Fruit fly (Drosophila melanogaster) whole organism, wandering third instar larva: ENCODE data around the gene Drice.

Source experiments
- Abd-B ChIP-seq: fragments of >200 bp; optimal IDR thresholded peaks from 2 replicates; lab custom pipeline; 2017; ENCODE audit warnings: missing biosample characterization, missing genetic modification characterization
- CG32264 ChIP-seq: fragments of 200-800 bp; sonication (Bioruptor generic); optimal IDR thresholded peaks from 2 replicates; lab custom pipeline; 2016; ENCODE audit warnings: missing biosample characterization, missing genetic modification characterization
- CrebA ChIP-seq: fragments of 200-800 bp; sonication (Bioruptor generic); optimal IDR thresholded peaks from 2 replicates; lab custom pipeline; 2016; ENCODE audit warnings: missing biosample characterization, mild to moderate bottlenecking, missing genetic modification characterization, borderline replicate concordance
- Dfd ChIP-seq: fragments of >200 bp; optimal IDR thresholded peaks from 2 replicates; lab custom pipeline; 2017; ENCODE audit warnings: missing biosample characterization, missing genetic modification characterization
- Dif ChIP-seq: fragments of 200-275, 200-300 bp; sonication (Bioruptor generic); optimal IDR thresholded peaks from 2 replicates; lab custom pipeline; 2018; ENCODE audit warnings: missing biosample characterization, missing genetic modification characterization; ENCODE audit not compliant: partially characterized antibody
- GATAd ChIP-seq: sonication (Bioruptor generic); optimal IDR thresholded peaks from 2 replicates; lab custom pipeline; 2016; ENCODE audit warnings: missing biosample characterization, missing genetic modification characterization
- HLH106 ChIP-seq: fragments of 200-800 bp; optimal IDR thresholded peaks from 3 replicates; lab custom pipeline; 2019; ENCODE audit warnings: missing biosample characterization, mild to moderate bottlenecking, missing genetic modification characterization, moderate library complexity
- Hnf4 ChIP-seq: fragments of 200-800 bp; sonication (Bioruptor generic); optimal IDR thresholded peaks from 2 replicates; lab custom pipeline; 2016; ENCODE audit warnings: missing biosample characterization, mild to moderate bottlenecking, missing genetic modification characterization
- Hr83 ChIP-seq: fragments of 200-300 bp; sonication (Bioruptor generic); optimal IDR thresholded peaks from 2 replicates; lab custom pipeline; 2016; ENCODE audit warnings: missing biosample characterization, mild to moderate bottlenecking, missing genetic modification characterization, moderate library complexity; ENCODE audit not compliant: poor library complexity, severe bottlenecking
- Jra ChIP-seq: sonication (Bioruptor generic); optimal IDR thresholded peaks from 2 replicates; lab custom pipeline; 2016; ENCODE audit warnings: missing biosample characterization, missing genetic modification characterization
- Mio ChIP-seq: sonication (Bioruptor generic); optimal IDR thresholded peaks from 2 replicates; lab custom pipeline; 2016; ENCODE audit warnings: missing biosample characterization, missing genetic modification characterization
- Myc ChIP-seq: fragments of >200 bp; optimal IDR thresholded peaks from 2 replicates; lab custom pipeline; 2017
- N ChIP-seq: fragments of >200 bp; optimal IDR thresholded peaks from 2 replicates; lab custom pipeline; 2018; ENCODE audit warnings: missing biosample characterization, missing external identifiers, missing genetic modification characterization
- OdsH ChIP-seq: fragments of 200-800 bp; sonication (Bioruptor generic); optimal IDR thresholded peaks from 2 replicates; lab custom pipeline; 2016; ENCODE audit warnings: missing biosample characterization, mild to moderate bottlenecking, missing genetic modification characterization
- Rel ChIP-seq, 2 experiments: fragments of 200-800 bp; sonication (Bioruptor generic) in 1 of 2; optimal IDR thresholded peaks; 2 replicates in 1 of 2; 3 replicates in 1 of 2; lab custom pipeline; 2016 to 2019; ENCODE audit warnings: mild to moderate bottlenecking in 2 of 2, missing biosample characterization in 2 of 2, missing genetic modification characterization in 2 of 2, moderate library complexity in 1 of 2
- Sp1 ChIP-seq: fragments of 200-800 bp; sonication (Bioruptor generic); optimal IDR thresholded peaks from 3 replicates; lab custom pipeline; 2019; ENCODE audit warnings: missing biosample characterization, mild to moderate bottlenecking, missing genetic modification characterization, moderate library complexity
- Vsx2 ChIP-seq: fragments of 200-300, 225-300 bp; sonication (Bioruptor generic); optimal IDR thresholded peaks from 2 replicates; lab custom pipeline; 2018; ENCODE audit warnings: missing biosample characterization, missing genetic modification characterization; ENCODE audit not compliant: partially characterized antibody
- br ChIP-seq: fragments of 200-800 bp; sonication (Bioruptor generic); optimal IDR thresholded peaks from 2 replicates; lab custom pipeline; 2016; ENCODE audit warnings: missing biosample characterization, missing genetic modification characterization
- brk ChIP-seq: fragments of 200-800 bp; sonication (Bioruptor generic); optimal IDR thresholded peaks from 2 replicates; lab custom pipeline; 2016; ENCODE audit warnings: missing biosample characterization, mild to moderate bottlenecking, missing genetic modification characterization
- dl ChIP-seq, 2 experiments: fragments of 175-275, 200-275 bp in 1 of 2; fragments of 200-275 bp in 1 of 2; sonication (Bioruptor generic); optimal IDR thresholded peaks; lab custom pipeline; 2018; ENCODE audit warnings: mild to moderate bottlenecking in 2 of 2, missing biosample characterization in 2 of 2, missing genetic modification characterization in 2 of 2, moderate library complexity in 2 of 2; ENCODE audit not compliant: partially characterized antibody in 2 of 2, insufficient read depth in 1 of 2
- dmrt93B ChIP-seq: fragments of 200-800 bp; sonication (Bioruptor generic); optimal IDR thresholded peaks from 2 replicates; lab custom pipeline; 2018; ENCODE audit warnings: missing biosample characterization, mild to moderate bottlenecking, missing genetic modification characterization
- ey ChIP-seq: fragments of 200-800 bp; sonication (Bioruptor generic); optimal IDR thresholded peaks from 2 replicates; lab custom pipeline; 2016; ENCODE audit warnings: missing biosample characterization, missing genetic modification characterization
- foxo ChIP-seq, 2 experiments: fragments of 200-800 bp; sonication (Bioruptor generic); optimal IDR thresholded peaks; 2 replicates in 1 of 2; 3 replicates in 1 of 2; lab custom pipeline; 2016 to 2017; ENCODE audit warnings: missing biosample characterization in 2 of 2, missing genetic modification characterization in 2 of 2
- fru ChIP-seq: fragments of 200-800 bp; sonication (Bioruptor generic); optimal IDR thresholded peaks from 3 replicates; lab custom pipeline; 2016; ENCODE audit warnings: missing biosample characterization, mild to moderate bottlenecking, missing genetic modification characterization
- h ChIP-seq: fragments of 200-800 bp; sonication (Bioruptor generic); optimal IDR thresholded peaks from 3 replicates; lab custom pipeline; 2016; ENCODE audit warnings: missing biosample characterization, mild to moderate bottlenecking, missing genetic modification characterization
- jim ChIP-seq: fragments of 175-275, 200-325 bp; sonication (Bioruptor generic); optimal IDR thresholded peaks from 2 replicates; lab custom pipeline; 2016; ENCODE audit warnings: missing biosample characterization, mild to moderate bottlenecking, missing genetic modification characterization
- lola ChIP-seq: fragments of >200 bp; optimal IDR thresholded peaks from 2 replicates; lab custom pipeline; 2017; ENCODE audit warnings: missing biosample characterization, missing genetic modification characterization
- pan ChIP-seq: fragments of >200 bp; optimal IDR thresholded peaks from 2 replicates; lab custom pipeline; 2017
- psq ChIP-seq: fragments of 200-800 bp; sonication (Bioruptor generic); optimal IDR thresholded peaks from 3 replicates; lab custom pipeline; 2017; ENCODE audit warnings: missing biosample characterization, mild to moderate bottlenecking, missing genetic modification characterization, moderate library complexity
- rgr ChIP-seq: fragments of 200-800 bp; sonication (Bioruptor generic); optimal IDR thresholded peaks from 3 replicates; lab custom pipeline; 2016; ENCODE audit warnings: missing biosample characterization, mild to moderate bottlenecking, missing genetic modification characterization
- sage ChIP-seq: fragments of 200-800 bp; sonication (Bioruptor generic); optimal IDR thresholded peaks from 2 replicates; lab custom pipeline; 2016; ENCODE audit warnings: missing biosample characterization, mild to moderate bottlenecking, missing genetic modification characterization
- sv ChIP-seq: fragments of 200-800 bp; sonication (Bioruptor generic); optimal IDR thresholded peaks from 3 replicates; lab custom pipeline; 2016; ENCODE audit warnings: missing biosample characterization, missing genetic modification characterization
- tai ChIP-seq: sonication (Bioruptor generic); optimal IDR thresholded peaks from 2 replicates; lab custom pipeline; 2016; ENCODE audit warnings: missing biosample characterization, missing genetic modification characterization

Drice gene

DNA sequence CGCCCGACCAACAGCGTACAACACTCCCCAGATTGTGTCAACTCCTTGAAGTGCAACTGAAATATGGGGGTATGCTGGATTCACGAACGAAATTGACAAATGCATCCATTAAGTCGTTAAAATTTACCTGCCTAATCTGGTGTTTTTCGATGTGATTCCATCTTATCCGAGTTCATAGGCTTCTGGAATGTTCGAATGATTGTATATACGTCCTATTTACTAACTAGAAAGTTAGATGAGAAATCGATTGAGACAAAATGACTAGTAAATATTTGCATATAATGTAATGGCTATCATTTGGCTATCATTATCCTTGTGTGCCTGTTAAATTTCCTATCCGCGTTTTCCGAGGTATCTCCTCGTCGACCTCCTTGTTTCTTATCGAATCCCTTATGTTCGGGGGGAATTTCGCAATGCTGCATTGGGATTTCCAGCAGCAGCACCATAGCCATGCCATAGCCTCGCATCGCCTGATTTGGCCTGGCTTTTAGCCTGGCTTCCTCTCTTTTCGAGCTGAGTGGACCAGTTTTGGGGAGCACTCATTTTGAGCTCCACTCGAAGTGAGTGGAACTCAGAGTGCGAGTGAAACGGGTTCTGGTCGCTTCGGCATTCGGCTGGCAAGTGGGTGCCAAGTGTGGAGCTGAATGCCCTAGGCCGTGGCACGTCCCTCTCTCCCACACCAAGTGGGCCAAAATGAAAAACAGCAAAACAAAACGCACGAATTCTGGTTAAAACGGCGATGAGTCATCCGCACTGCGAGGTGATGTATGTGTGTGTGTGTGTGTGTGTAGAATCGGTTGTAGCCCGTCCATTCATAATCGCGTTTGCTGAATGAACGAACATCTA lies 21.1 kb upstream of the Drice start (continued):
- no peak for TF ChIP-seq Mio
- peak; percentile 17 for TF ChIP-seq Sp1 (GFP tag; lab: Kevin White, UChicago)
- no peak for TF ChIP-seq jim (GFP tag; lab: Kevin White, UChicago)
- TF ChIP-seq tai: no peak
- TF ChIP-seq, all 38 proteins: peak for 17

DNA sequence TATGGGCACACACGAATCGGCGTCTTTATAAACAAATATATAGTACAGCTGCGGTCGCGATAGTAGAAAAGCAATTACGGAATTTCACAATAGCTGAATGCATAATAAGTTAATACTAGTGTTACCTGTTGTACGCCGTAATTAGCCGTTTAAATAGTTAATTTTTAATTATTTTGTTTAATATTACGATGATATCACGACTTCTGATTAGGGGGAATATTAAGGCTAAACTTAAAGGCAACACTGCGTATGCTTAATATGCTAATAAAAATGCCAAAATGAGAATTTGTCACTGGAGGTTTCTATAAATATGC lies 20.5 kb upstream of the Drice start:
- TF ChIP-seq brk (GFP tag; lab: Kevin White, UChicago) (no peak), foxo (GFP tag; optimal IDR thresholded peaks at IDR 0.05; lab: Kevin White, UChicago) (peak in 1 of 2 experiments; percentile 6)

DNA sequence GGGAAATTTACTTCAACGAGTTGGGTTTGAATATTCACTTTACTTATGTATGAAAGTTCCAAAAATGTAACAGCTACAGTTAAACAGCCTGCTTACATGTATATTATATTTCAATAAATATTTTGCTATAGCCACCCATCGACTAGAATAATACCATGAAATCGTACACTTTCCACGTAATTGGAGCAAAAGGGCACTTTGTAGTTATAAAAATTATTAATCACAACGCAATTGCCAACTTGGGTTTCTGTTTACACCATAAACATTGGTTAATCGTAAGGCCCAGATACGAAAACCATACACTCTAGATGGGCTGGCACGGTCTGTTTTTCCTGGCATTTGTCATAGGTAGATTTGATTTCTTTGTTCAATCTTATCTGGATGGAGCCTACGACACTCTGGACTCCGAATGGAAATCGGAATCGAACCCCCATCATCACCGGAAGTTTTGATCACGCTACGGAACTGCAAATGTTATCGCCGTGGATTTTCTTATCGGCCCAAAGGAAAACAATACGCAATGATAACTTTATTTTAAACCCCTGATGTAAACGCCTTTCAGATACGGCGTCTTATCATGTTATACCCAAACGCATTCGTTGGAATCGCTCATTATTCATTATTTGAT lies 18.9 kb upstream of the Drice start, which contains the start of gene fig:
fig (minus strand) TSS at position 51 of the 628 bp plus-strand sequence.
- TF ChIP-seq Rel (GFP tag; optimal IDR thresholded peaks at IDR 0.05; lab: Kevin White, UChicago): no peak
- TF ChIP-seq Rel (tag; optimal IDR thresholded peaks at IDR 0.05; lab: Kevin White, UChicago): peak; percentile 63
- TF ChIP-seq sv: no peak
- no peak for TF ChIP-seq Sp1 (GFP tag; lab: Kevin White, UChicago)
- peak; percentile 36 for TF ChIP-seq Hr83 (GFP tag; lab: Kevin White, UChicago)
- peak; percentile 33 for TF ChIP-seq h (GFP tag; lab: Kevin White, UChicago)
- TF ChIP-seq dl (GFP tag; optimal IDR thresholded peaks at IDR 0.05; lab: Kevin White, UChicago; ENCODE audit: insufficient read depth in 1 of 2, partially characterized antibody in 2 of 2): no peak
- no peak for TF ChIP-seq Hnf4 (GFP tag; lab: Kevin White, UChicago)
- TF ChIP-seq, all 38 proteins: peak for 3

DNA sequence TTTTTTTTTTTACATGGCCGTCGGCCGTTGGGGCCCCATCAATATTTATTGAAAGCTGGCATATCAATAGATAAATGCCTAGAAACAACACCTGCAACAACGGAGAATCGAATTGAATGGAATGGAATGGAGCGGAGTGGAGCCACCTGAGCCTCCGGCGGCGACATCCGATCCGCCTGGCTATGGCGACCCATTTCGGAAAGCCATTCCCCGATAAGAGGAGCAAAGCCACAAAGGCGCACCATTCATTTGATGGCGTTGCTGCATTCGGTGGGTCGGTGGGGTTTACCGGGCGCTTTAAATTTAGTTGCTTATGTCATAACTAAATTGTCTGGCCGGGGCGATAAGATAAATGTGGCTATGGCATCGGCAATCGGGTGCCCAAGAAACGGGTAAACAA lies 17.6 kb upstream of the Drice start:
- no peak for TF ChIP-seq Rel (GFP tag; optimal IDR thresholded peaks at IDR 0.05; lab: Kevin White, UChicago)
- TF ChIP-seq Rel (tag; optimal IDR thresholded peaks at IDR 0.05; lab: Kevin White, UChicago): peak; percentile 95
- TF ChIP-seq jim (GFP tag; lab: Kevin White, UChicago): no peak
- TF ChIP-seq Jra: no peak
- TF ChIP-seq sv: no peak
- TF ChIP-seq Vsx2 (GFP tag; lab: Kevin White, UChicago): no peak
- TF ChIP-seq Hr83 (GFP tag; lab: Kevin White, UChicago): no peak

DNA sequence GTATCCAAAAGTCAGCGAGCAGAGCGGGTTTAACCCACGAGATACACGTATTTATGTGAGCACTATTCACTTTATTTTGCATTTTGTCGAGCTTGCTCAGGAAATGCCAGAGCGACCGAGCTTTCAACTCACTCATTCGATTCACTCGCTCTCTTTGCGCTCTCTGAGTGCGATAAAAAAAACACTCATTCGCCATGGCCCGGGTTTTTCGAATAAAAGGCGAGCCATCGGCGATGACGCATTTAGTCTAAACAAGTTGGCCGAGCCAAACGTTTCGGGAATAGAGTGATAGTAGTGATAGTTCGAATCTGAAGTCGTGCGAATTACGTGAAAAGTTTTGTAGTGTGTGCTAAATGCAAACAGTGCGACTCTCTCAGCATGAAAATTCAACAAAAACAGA lies 17.1 kb upstream of the Drice start:
- peak; percentile 44 for TF ChIP-seq brk (GFP tag; lab: Kevin White, UChicago)
- no peak for TF ChIP-seq Vsx2 (GFP tag; lab: Kevin White, UChicago)
- TF ChIP-seq N: no peak
- no peak for TF ChIP-seq ey (GFP tag; lab: Kevin White, UChicago)
- TF ChIP-seq br: peak; percentile 49
- peak; percentile 67 for TF ChIP-seq Dif (GFP tag; lab: Kevin White, UChicago)
- TF ChIP-seq sage: peak; percentile 6
- TF ChIP-seq tai: peak; percentile 8
- peak in 1 of 2 experiments; percentile 19 for TF ChIP-seq foxo (GFP tag; optimal IDR thresholded peaks at IDR 0.05; lab: Kevin White, UChicago)
- TF ChIP-seq Dfd (GFP tag; lab: Kevin White, UChicago): no peak
- no peak for TF ChIP-seq lola (GFP tag; lab: Kevin White, UChicago)
- no peak for TF ChIP-seq sv
- TF ChIP-seq HLH106 (tag; lab: Kevin White, UChicago): peak; percentile 24
- TF ChIP-seq Myc: no peak
- TF ChIP-seq OdsH (GFP tag; lab: Kevin White, UChicago): peak; percentile 11
- TF ChIP-seq Mio: no peak
- TF ChIP-seq Abd-B (GFP tag; lab: Kevin White, UChicago): no peak
- no peak for TF ChIP-seq dmrt93B (GFP tag; lab: Kevin White, UChicago)
- peak; percentile 46 for TF ChIP-seq Hnf4 (GFP tag; lab: Kevin White, UChicago)
- peak; percentile 39 for TF ChIP-seq rgr (GFP tag; lab: Kevin White, UChicago)
- peak; percentile 50 for TF ChIP-seq fru (GFP tag; lab: Kevin White, UChicago)
- no peak for TF ChIP-seq GATAd (GFP tag; lab: Kevin White, UChicago)
- TF ChIP-seq Hr83 (GFP tag; lab: Kevin White, UChicago): no peak
- TF ChIP-seq jim (GFP tag; lab: Kevin White, UChicago): no peak
- no peak for TF ChIP-seq pan (lab: Kevin White, UChicago)
- TF ChIP-seq CG32264 (GFP tag; lab: Kevin White, UChicago): no peak
- peak; percentile 55 for TF ChIP-seq h (GFP tag; lab: Kevin White, UChicago)
- TF ChIP-seq psq (GFP tag; lab: Kevin White, UChicago): peak; percentile 51
- TF ChIP-seq Jra: peak; percentile 96
- TF ChIP-seq dl (GFP tag; optimal IDR thresholded peaks at IDR 0.05; lab: Kevin White, UChicago; ENCODE audit: insufficient read depth in 1 of 2, partially characterized antibody in 2 of 2): peak in 1 of 2 experiments; percentile 7
- TF ChIP-seq CrebA (GFP tag; lab: Kevin White, UChicago): peak; percentile 67
- TF ChIP-seq Rel (GFP tag; optimal IDR thresholded peaks at IDR 0.05; lab: Kevin White, UChicago): peak; percentile 16
- no peak for TF ChIP-seq Rel (tag; optimal IDR thresholded peaks at IDR 0.05; lab: Kevin White, UChicago)
- TF ChIP-seq Sp1 (GFP tag; lab: Kevin White, UChicago): peak; percentile 49
